Worm (Caenorhabditis elegans) whole organism, L4/young adult: ENCODE data around the gene pqn-67.

ENCODE experiments used
- W03F9.2 ChIP-seq: fragments of 150-350 bp; optimal IDR thresholded peaks from 2 replicates; lab custom pipeline; 2014; ENCODE audit warnings: missing biosample characterization, missing genetic modification characterization
- dao-5 ChIP-seq: sonication (generic microtip); optimal IDR thresholded peaks from 2 replicates; lab custom pipeline; 2016; ENCODE audit warnings: missing genotype, missing genetic modification characterization, moderate library complexity, missing compliant biosample characterization
- him-1 ChIP-seq: sonication (generic microtip); optimal IDR thresholded peaks from 2 replicates; lab custom pipeline; 2016; ENCODE audit warnings: missing genotype, missing genetic modification reagents, missing genetic modification characterization, missing compliant biosample characterization

pqn-67 gene

ce11 chrV:12941797-12942474, 17.7 kb downstream of the pqn-67 start, which contains the start of gene T16G1.4:
Gene T16G1.4 (minus strand): TSS chrV:12941847.
- TF ChIP-seq him-1 (tag; lab: Kevin White, UChicago) (no peak), dao-5 (tag; lab: Kevin White, UChicago) (no peak), W03F9.2 (tag; lab: Kevin White, UChicago) (no peak)

ce11 chrV:12943399-12943798, 19.2 kb downstream of the pqn-67 start:
- TF ChIP-seq dao-5 (tag; lab: Kevin White, UChicago) (no peak), him-1 (tag; lab: Kevin White, UChicago) (no peak), W03F9.2 (tag; lab: Kevin White, UChicago) (no peak)

ce11 chrV:12944229-12944628, 20.0 kb downstream of the pqn-67 start, which contains the start of gene T16G1.3:
Gene T16G1.3 (minus strand): TSS chrV:12944329.
- TF ChIP-seq him-1 (tag; lab: Kevin White, UChicago): no peak

ce11 chrV:12944775-12945174, 20.5 kb downstream of the pqn-67 start, which contains the start of gene grl-2:
Gene grl-2 (plus strand): TSS chrV:12945075.
- TF ChIP-seq dao-5 (tag; lab: Kevin White, UChicago): no peak
- TF ChIP-seq W03F9.2 (tag; lab: Kevin White, UChicago): no peak
- TF ChIP-seq him-1 (tag; lab: Kevin White, UChicago): no peak

- no peak for TF ChIP-seq dao-5 (tag; lab: Kevin White, UChicago)
- TF ChIP-seq W03F9.2 (tag; lab: Kevin White, UChicago): no peak
- no peak for TF ChIP-seq him-1 (tag; lab: Kevin White, UChicago)
Observed at ce11 chrV:12949607-12950006, 25.4 kb downstream of the pqn-67 start, which contains the start of gene T16G1.13. Gene T16G1.13 (plus strand): TSS chrV:12949907.

- TF ChIP-seq W03F9.2 (tag; lab: Kevin White, UChicago): no peak
- no peak for TF ChIP-seq him-1 (tag; lab: Kevin White, UChicago)
- TF ChIP-seq dao-5 (tag; lab: Kevin White, UChicago): no peak
Observed at ce11 chrV:12950812-12951528, 26.7 kb downstream of the pqn-67 start, which contains the start of the genes T16G1.9 and T16G1.18. Gene T16G1.9 (minus strand): TSS chrV:12950862. Gene T16G1.18 (plus strand): TSS chrV:12951304.

ce11 chrV:12952287-12952686, 28.1 kb downstream of the pqn-67 start, which contains the start of gene pqn-68:
Gene pqn-68 (plus strand): TSS chrV:12952636.
- TF ChIP-seq him-1 (tag; lab: Kevin White, UChicago) (no peak), W03F9.2 (tag; lab: Kevin White, UChicago) (no peak), dao-5 (tag; lab: Kevin White, UChicago) (no peak)

ce11 chrV:12953702-12954101, 29.5 kb downstream of the pqn-67 start, which contains the start of gene eif-3.K:
Gene eif-3.K (plus strand): TSS chrV:12954002.
- TF ChIP-seq W03F9.2 (tag; lab: Kevin White, UChicago): no peak
- no peak for TF ChIP-seq him-1 (tag; lab: Kevin White, UChicago)
- no peak for TF ChIP-seq dao-5 (tag; lab: Kevin White, UChicago)

ce11 chrV:12954261-12954660, 30.0 kb downstream of the pqn-67 start:
- TF ChIP-seq him-1 (tag; lab: Kevin White, UChicago): no peak
- TF ChIP-seq dao-5 (tag; lab: Kevin White, UChicago): no peak
- no peak for TF ChIP-seq W03F9.2 (tag; lab: Kevin White, UChicago)

- TF ChIP-seq W03F9.2 (tag; lab: Kevin White, UChicago) (no peak), dao-5 (tag; lab: Kevin White, UChicago) (no peak), him-1 (tag; lab: Kevin White, UChicago) (no peak)
Observed at ce11 chrV:12961085-12961560, 36.9 kb downstream of the pqn-67 start, which contains the start of gene mpst-7. Gene mpst-7 (minus strand): TSS chrV:12961135.

ce11 chrV:12963192-12963591, 39.0 kb downstream of the pqn-67 start, which contains the start of gene hrg-9:
Gene hrg-9 (minus strand): TSS chrV:12963343.
- no peak for TF ChIP-seq W03F9.2 (tag; lab: Kevin White, UChicago)
- no peak for TF ChIP-seq dao-5 (tag; lab: Kevin White, UChicago)
- TF ChIP-seq him-1 (tag; lab: Kevin White, UChicago): no peak

ce11 chrV:12964076-12964475, 39.8 kb downstream of the pqn-67 start, which contains the start of gene srd-35:
Gene srd-35 (plus strand): TSS chrV:12964376.
- TF ChIP-seq him-1 (tag; lab: Kevin White, UChicago) (no peak), dao-5 (tag; lab: Kevin White, UChicago) (no peak), W03F9.2 (tag; lab: Kevin White, UChicago) (no peak)

- TF ChIP-seq W03F9.2 (tag; lab: Kevin White, UChicago) (no peak), dao-5 (tag; lab: Kevin White, UChicago) (no peak), him-1 (tag; lab: Kevin White, UChicago) (no peak)
Observed at ce11 chrV:12967110-12967509, 42.9 kb downstream of the pqn-67 start, which contains the start of gene R186.3. Gene R186.3 (minus strand): TSS chrV:12967210.
